Worm (Caenorhabditis elegans) whole organism, L4/young adult: ENCODE data around the gene unc-9.
A peak's percentile ranks its signal among the peaks of the same experiment; 100 is the strongest.

Experiments used
- W03F9.2 ChIP-seq: fragments of 150-350 bp; optimal IDR thresholded peaks from 2 replicates; lab custom pipeline; 2014; ENCODE audit warnings: missing biosample characterization, missing genetic modification characterization
- dao-5 ChIP-seq: sonication (generic microtip); optimal IDR thresholded peaks from 2 replicates; lab custom pipeline; 2016; ENCODE audit warnings: missing genotype, missing genetic modification characterization, moderate library complexity, missing compliant biosample characterization
- him-1 ChIP-seq: sonication (generic microtip); optimal IDR thresholded peaks from 2 replicates; lab custom pipeline; 2016; ENCODE audit warnings: missing genotype, missing genetic modification reagents, missing genetic modification characterization, missing compliant biosample characterization

Gene unc-9

DNA sequence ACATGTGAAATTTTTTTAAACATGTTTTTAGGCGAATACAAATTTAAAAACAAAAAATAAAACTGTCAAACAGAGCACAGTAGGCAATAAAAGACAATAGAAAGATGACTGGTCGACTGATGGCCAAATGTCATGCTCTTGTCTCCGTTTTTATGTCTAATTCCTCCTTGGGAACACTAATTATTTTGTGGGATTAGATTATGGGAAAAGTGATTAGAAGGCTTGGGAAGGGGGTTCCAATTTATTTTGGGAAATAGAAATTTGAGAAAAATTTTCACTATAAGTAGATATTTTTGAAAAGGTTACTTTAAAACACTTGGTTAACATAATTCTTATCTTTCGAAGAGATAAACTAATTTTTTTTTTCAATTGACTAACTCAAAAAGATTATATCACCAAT lies 30.8 kb upstream of the unc-9 start:
- no peak for TF ChIP-seq dao-5 (tag; lab: Kevin White, UChicago)
- no peak for TF ChIP-seq him-1 (tag; lab: Kevin White, UChicago)
- no peak for TF ChIP-seq W03F9.2 (tag; lab: Kevin White, UChicago)

DNA sequence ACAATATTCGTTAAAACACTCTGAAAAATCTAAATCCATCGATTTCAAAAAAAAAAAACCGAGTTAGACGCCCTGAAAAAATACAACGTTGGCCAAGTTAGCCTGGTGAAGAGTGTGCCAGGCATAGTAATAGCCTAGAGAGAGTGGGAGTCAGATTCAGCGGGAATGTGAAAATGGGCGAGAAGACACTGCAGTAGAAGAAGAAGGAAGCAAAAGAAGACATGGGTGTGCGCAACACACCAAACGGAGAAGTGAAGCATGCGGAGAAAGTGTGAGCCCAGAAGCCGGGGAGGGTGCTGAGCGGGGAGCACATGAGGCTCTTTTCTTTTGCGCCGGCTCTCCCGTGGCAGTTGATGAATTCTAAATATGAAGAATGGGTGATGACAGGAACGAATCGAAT lies 30.4 kb upstream of the unc-9 start:
- TF ChIP-seq him-1 (tag; lab: Kevin White, UChicago), result peak; percentile 65
- no peak for TF ChIP-seq dao-5 (tag; lab: Kevin White, UChicago)
- TF ChIP-seq W03F9.2 (tag; lab: Kevin White, UChicago), result no peak

DNA sequence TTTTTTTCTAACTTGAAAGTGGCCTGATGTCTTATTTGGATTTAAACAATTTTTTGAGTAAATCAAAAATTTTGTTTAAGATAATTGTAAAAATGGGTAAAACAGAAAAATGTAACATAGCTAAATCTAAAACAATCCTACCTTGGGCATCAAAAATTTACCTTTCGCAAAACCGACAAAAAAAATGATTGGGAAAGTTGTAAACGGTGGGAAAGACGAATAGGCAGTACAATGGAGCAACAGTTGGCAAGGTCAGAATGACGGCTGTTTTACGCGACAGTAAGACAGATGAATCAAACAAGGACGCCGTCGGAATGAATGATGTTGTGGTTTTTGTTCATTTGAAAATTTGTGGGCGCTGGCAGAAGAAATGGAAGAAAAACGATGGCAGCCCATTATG lies 27.1 kb upstream of the unc-9 start:
- TF ChIP-seq W03F9.2 (tag; lab: Kevin White, UChicago) (no peak), dao-5 (tag; lab: Kevin White, UChicago) (no peak), him-1 (tag; lab: Kevin White, UChicago) (no peak)

DNA sequence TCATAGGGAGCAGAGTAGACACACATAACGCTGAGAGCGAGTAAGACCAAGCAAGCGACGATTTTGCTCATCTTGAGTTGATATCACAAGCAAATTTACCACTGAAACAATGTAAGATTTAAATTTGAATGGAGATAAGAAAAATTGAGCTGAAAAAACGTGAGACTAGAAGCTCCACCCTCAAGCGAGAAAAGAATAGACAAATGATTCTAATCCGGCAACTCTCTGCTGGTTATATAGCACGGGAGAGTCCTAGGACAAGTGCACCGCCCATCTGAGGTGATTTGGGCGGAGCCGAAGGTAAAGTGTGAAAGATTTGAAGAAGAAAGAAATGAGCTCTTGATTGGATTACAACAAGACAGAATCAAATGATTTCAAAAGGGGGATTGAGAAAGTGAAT lies 23.2 kb upstream of the unc-9 start, which contains the start of gene nlp-3:
TSS of gene nlp-3 (minus strand) at position 101 of the 400 bp plus-strand sequence.
- TF ChIP-seq him-1 (tag; lab: Kevin White, UChicago) (no peak), W03F9.2 (tag; lab: Kevin White, UChicago) (no peak), dao-5 (tag; lab: Kevin White, UChicago) (no peak)

DNA sequence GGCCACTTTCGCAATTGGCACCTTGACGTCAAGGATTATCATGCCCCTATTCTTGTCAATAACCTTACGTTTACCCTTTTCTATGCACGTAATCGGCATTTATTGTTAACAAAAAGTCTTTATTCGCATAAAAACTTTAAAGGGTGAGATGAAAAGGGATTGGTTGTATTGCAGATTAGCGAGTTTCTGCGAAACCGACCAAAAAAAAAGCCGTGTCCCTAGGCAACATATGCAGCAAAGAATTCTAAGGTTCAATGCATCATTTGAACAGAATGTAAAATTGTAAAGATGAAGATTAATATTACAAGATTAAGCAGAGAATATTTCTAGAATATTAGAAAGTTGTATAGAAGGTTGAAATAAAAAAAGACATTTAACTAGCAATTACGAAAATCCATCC lies 19.6 kb upstream of the unc-9 start:
- TF ChIP-seq him-1 (tag; lab: Kevin White, UChicago) (no peak), W03F9.2 (tag; lab: Kevin White, UChicago) (no peak), dao-5 (tag; lab: Kevin White, UChicago) (no peak)

DNA sequence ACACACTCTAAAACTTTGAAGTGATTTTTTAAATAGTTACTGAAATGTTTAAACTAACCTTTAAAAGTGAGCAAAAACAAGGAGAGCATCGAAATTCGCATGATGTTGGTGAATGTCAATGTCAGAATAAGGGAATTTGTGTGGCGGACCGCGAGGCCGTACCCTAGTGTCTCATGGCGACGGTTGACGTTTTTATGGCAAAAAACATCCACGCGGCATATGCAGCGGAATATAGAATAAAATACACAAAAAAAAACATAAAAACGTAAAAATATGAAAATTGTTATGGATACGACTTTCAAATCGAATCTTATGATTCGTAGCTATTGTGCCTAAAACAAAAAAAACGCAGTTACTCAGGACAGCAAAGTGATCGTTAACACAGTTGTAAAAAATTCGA lies 11.7 kb upstream of the unc-9 start, which contains the start of gene cwp-5:
TSS of gene cwp-5 (minus strand) at position 101 of the 400 bp plus-strand sequence.
- TF ChIP-seq W03F9.2 (tag; lab: Kevin White, UChicago) (no peak), him-1 (tag; lab: Kevin White, UChicago) (no peak), dao-5 (tag; lab: Kevin White, UChicago) (no peak)

DNA sequence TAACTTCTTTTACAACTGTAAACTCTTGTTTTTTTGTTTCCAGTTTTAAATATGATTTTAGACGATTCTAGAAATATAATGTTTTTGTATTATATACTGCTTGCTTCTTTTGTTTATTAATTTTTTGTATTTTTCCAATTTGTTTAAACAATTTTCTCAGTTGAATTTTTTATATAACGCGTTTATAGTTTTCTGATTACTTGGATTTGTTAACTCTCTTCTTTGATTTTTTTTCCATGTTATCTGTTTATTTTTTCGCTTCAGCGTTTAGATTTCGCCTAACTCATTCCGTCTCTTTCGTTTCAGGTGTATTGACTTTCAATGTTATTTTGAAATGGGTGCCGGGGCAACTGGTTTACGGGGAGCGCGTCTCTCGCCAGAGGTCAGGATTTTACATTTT lies 10.7 kb upstream of the unc-9 start, which contains the start of gene gpa-6:
TSS of gene gpa-6 (plus strand) at position 301 of the 400 bp plus-strand sequence.
- TF ChIP-seq him-1 (tag; lab: Kevin White, UChicago) (no peak), W03F9.2 (tag; lab: Kevin White, UChicago) (no peak), dao-5 (tag; lab: Kevin White, UChicago) (no peak)

DNA sequence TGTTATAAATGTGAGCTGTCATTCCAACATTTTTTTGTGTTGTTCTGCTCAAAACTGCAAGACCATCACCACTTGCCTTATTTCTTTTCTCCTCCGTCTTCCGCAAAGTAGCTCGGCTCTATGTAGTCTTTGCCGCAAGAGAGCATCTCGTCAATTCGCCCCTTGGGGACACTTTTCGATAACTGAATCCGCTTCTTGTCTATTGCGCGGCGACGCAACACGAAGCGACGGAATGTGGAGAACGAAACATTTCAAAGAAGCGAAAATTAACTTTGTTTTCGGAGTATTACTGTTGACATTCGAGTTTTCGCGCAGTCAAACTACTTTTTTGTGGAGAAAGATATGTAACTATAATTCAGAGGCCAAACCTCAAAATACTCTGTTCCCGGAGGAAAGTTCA lies 3.4 kb upstream of the unc-9 start:
- TF ChIP-seq W03F9.2 (tag; lab: Kevin White, UChicago) (no peak), dao-5 (tag; lab: Kevin White, UChicago) (no peak), him-1 (tag; lab: Kevin White, UChicago) (no peak)

DNA sequence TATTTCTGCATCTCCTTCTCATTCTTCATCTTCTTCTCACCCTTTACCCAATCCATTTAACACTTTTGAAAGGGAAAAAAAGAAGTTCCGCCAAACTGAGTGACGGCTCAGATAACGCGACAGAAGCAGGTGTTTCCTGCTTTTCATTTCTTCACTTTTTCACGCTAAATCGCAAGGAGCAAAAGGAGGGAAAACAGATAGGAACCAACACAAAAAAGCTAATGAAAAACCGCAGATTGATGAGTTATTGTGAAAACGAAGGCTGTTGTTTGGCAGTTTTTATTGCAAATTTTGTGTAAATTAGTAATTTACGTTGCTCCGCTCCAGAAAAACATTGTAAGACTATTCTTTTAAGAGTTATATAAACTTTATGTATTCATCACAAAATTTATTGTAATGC lies 1.3 kb upstream of the unc-9 start:
- no peak for TF ChIP-seq W03F9.2 (tag; lab: Kevin White, UChicago)
- TF ChIP-seq dao-5 (tag; lab: Kevin White, UChicago), result no peak

DNA sequence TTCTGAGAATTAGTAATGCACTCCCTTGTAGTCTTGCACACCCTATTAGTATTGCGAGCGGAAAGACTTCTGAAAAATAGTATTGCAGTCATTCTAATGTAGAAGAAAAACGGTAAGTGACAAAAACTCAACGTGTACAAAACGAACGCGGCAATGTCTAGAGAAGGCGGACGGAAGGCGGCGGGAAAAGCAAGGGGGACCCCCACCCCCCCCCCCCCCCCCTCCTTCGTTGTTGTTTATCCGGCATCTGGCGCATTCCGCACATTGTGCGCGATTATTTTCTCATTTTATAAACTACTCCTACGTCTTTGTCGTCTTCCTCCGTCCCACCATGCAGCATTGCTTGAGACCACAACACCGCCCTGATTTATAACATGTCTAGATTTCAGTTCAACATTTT lies 742 bp downstream of the unc-9 start:
- TF ChIP-seq him-1 (tag; lab: Kevin White, UChicago) (no peak), dao-5 (tag; lab: Kevin White, UChicago) (no peak), W03F9.2 (tag; lab: Kevin White, UChicago) (no peak)

DNA sequence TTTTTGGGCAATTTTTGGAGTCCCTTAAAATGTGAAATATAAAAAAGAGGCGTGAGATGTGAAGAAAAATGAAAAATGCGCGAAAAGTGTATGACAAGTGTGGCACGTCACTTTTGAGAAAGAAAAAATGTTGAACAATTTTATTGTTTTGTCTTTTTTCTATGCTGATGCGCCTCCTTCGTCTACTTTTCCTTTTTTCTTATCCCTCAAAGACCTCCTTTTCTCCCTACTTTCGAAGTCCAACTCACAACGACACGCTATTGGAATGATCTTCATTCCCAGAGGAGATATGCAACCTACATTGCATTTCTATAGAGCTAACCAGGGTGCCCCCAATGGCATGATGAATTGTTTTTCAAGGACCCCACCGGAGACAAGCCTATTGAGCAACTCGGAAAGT lies 4.4 kb downstream of the unc-9 start:
- TF ChIP-seq dao-5 (tag; lab: Kevin White, UChicago) (no peak), W03F9.2 (tag; lab: Kevin White, UChicago) (no peak), him-1 (tag; lab: Kevin White, UChicago) (no peak)

DNA sequence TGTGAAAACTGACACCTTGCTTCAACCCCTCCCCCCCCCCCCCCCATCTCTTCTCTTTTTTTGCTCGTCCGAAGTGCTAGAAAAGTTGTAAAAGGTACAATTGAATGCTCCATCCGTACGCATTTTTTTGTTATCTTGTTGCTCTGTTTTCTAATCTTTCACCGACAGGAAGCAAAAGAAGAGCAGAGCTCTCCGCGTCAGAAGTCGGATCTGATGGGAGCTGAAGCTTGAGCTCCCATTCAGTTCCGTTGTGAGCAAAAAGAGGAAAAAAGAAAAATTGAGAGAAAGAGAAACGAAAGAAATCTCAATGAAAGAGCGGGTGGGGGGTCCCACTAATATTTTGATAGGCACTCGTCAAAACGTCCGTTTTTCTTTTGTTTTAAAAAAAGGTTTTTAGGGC lies 5.3 kb downstream of the unc-9 start:
- TF ChIP-seq W03F9.2 (tag; lab: Kevin White, UChicago) (no peak), him-1 (tag; lab: Kevin White, UChicago) (no peak), dao-5 (tag; lab: Kevin White, UChicago) (no peak)

DNA sequence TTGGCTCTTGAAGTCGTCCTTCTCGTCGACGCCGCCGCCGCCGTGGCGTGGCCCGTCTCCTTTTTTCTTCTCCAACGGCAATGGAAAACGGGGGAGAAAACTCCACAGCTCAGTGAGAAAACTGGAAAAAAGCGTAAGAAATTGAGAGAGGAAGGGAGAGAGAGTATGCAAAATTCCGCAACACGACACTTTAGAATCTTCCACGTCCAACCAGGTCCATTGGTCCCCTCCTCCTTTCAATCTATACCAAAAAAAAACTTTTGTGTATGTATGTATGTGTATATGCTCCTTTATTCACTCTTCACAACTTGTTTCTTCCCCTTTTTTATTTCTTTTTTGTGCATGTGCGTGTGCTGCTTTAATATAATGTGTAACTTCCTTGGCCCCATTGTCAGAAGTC lies 7.5 kb downstream of the unc-9 start:
- TF ChIP-seq W03F9.2 (tag; lab: Kevin White, UChicago), result no peak
- no peak for TF ChIP-seq dao-5 (tag; lab: Kevin White, UChicago)

DNA sequence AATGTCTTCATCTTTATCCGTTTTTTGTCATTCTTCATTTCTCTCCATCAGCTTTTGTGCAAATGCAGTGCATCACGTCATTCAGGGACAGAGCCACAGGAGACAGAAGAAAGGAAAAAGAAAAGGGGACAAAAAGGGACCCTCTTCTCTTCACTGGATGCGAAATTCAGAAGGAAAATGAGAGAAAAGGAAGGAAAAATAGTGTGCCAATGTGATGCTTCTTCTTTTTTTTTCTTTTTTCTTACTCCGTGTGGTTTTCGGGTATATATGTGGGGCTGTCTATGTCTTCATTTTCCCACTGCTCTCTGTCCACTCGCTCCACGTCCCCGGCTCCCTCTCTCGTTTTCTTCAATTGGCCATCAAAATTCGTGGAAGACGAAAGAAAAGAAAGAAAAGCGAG lies 8.9 kb downstream of the unc-9 start:
- TF ChIP-seq him-1 (tag; lab: Kevin White, UChicago) (peak; percentile 83), dao-5 (tag; lab: Kevin White, UChicago) (no peak), W03F9.2 (tag; lab: Kevin White, UChicago) (no peak)

DNA sequence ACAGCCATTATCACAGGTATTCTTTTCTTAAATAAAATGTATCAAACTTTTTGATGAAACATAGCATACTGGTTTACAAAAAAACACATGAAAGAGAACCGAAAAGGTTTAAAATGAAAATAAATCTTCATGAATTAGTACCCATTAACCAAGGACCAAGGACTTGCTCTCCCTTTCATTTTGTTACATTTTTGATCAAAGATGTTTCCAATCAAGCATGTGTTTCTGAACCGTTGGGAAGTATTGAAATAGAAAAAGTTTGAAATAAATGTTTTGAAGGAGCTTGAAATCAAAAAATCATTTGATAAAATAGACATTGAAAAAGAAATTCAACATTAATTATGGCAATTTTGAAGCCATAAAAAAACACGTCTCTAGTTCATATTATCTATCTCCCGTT lies 11.0 kb downstream of the unc-9 start:
- TF ChIP-seq dao-5 (tag; lab: Kevin White, UChicago), result no peak
- TF ChIP-seq him-1 (tag; lab: Kevin White, UChicago), result no peak
- TF ChIP-seq W03F9.2 (tag; lab: Kevin White, UChicago), result no peak
